Worm (Caenorhabditis elegans) whole organism, L2 larva: ENCODE results near the gene glo-4.

Source experiments
- C34F6.9 ChIP-seq: fragments of 150-350 bp; optimal IDR thresholded peaks from 2 replicates; lab custom pipeline; 2014; ENCODE audit warnings: missing biosample characterization, missing genetic modification characterization
- F13H6.1 ChIP-seq: sonication (generic microtip); optimal IDR thresholded peaks from 2 replicates; lab custom pipeline; 2016; ENCODE audit warnings: missing genetic modification characterization, missing compliant biosample characterization
- R02D3.7 ChIP-seq: fragments of 150-350 bp; optimal IDR thresholded peaks from 2 replicates; lab custom pipeline; 2014; ENCODE audit warnings: missing biosample characterization, missing genetic modification characterization
- Y55F3AM.14 ChIP-seq: fragments of 200-800 bp; sonication (Bioruptor generic); optimal IDR thresholded peaks from 2 replicates; lab custom pipeline; 2018; ENCODE audit warnings: mild to moderate bottlenecking, missing genetic modification characterization, missing compliant biosample characterization
- alr-1 ChIP-seq: fragments of 150-350 bp; optimal IDR thresholded peaks from 2 replicates; lab custom pipeline; 2014; ENCODE audit warnings: missing biosample characterization, missing genetic modification characterization
- aly-2 ChIP-seq: fragments of 150-350 bp; optimal IDR thresholded peaks from 2 replicates; lab custom pipeline; 2014; ENCODE audit warnings: missing biosample characterization, missing genetic modification characterization
- ama-1 ChIP-seq: fragments of 150-350 bp; optimal IDR thresholded peaks from 2 replicates; lab custom pipeline; 2018; ENCODE audit warnings: inconsistent platforms
- blmp-1 ChIP-seq: sonication (generic microtip); optimal IDR thresholded peaks from 2 replicates; lab custom pipeline; 2017; ENCODE audit warnings: missing genetic modification characterization, mild to moderate bottlenecking, missing compliant biosample characterization, antibody characterized with exemption, moderate library complexity; ENCODE audit not compliant: insufficient read depth
- ceh-16 ChIP-seq: fragments of 150-350 bp; optimal IDR thresholded peaks from 2 replicates; lab custom pipeline; 2014; ENCODE audit warnings: missing biosample characterization, missing genetic modification characterization
- ceh-82 ChIP-seq: fragments of 150-350 bp; optimal IDR thresholded peaks from 2 replicates; lab custom pipeline; 2014; ENCODE audit warnings: missing biosample characterization, missing genetic modification characterization
- crh-2 ChIP-seq: sonication (generic microtip); optimal IDR thresholded peaks from 2 replicates; lab custom pipeline; 2017; ENCODE audit warnings: missing biosample characterization, missing genetic modification characterization
- dmd-4 ChIP-seq: sonication (generic microtip); optimal IDR thresholded peaks from 2 replicates; lab custom pipeline; 2017; ENCODE audit warnings: missing biosample characterization, missing genetic modification characterization
- egl-27 ChIP-seq: sonication (generic microtip); optimal IDR thresholded peaks from 3 replicates; lab custom pipeline; 2017; ENCODE audit warnings: missing biosample characterization, missing genetic modification reagents, missing genetic modification characterization
- elt-1 ChIP-seq: fragments of 150-350 bp; optimal IDR thresholded peaks from 2 replicates; lab custom pipeline; 2014; ENCODE audit warnings: missing biosample characterization, missing genetic modification characterization
- fos-1 ChIP-seq: fragments of 150-350 bp; optimal IDR thresholded peaks from 2 replicates; lab custom pipeline; 2014; ENCODE audit warnings: missing biosample characterization, missing genetic modification characterization
- gmeb-1 ChIP-seq: fragments of 150-350 bp; optimal IDR thresholded peaks from 2 replicates; lab custom pipeline; 2014; ENCODE audit warnings: missing biosample characterization, missing genetic modification characterization
- lin-11 ChIP-seq: fragments of 150-350 bp; sonication (generic microtip); optimal IDR thresholded peaks from 2 replicates; lab custom pipeline; 2014; ENCODE audit warnings: missing biosample characterization, missing genetic modification characterization, inconsistent platforms, mixed read lengths
- lin-13 ChIP-seq: fragments of 150-350 bp; optimal IDR thresholded peaks from 2 replicates; lab custom pipeline; 2014; ENCODE audit warnings: missing biosample characterization, missing genetic modification reagents, missing genetic modification characterization
- lsy-2 ChIP-seq, 2 experiments: fragments of 150-350 bp in 1 of 2; sonication (generic microtip) in 1 of 2; optimal IDR thresholded peaks; 2 replicates each; lab custom pipeline; 2014 to 2017; ENCODE audit warnings: missing biosample characterization in 2 of 2, missing genetic modification characterization in 2 of 2
- mab-5 ChIP-seq: fragments of 150-350 bp; optimal IDR thresholded peaks from 2 replicates; lab custom pipeline; 2014; ENCODE audit warnings: missing biosample characterization, missing genetic modification characterization
- mbf-1 ChIP-seq: sonication (generic microtip); optimal IDR thresholded peaks from 2 replicates; lab custom pipeline; 2017; ENCODE audit warnings: missing biosample characterization, missing genetic modification characterization
- nhr-10 ChIP-seq: sonication (generic microtip); optimal IDR thresholded peaks from 2 replicates; lab custom pipeline; 2017; ENCODE audit warnings: missing biosample characterization, missing genetic modification characterization
- nhr-11 ChIP-seq: fragments of 150-350 bp; optimal IDR thresholded peaks from 2 replicates; lab custom pipeline; 2014; ENCODE audit warnings: missing biosample characterization, missing genetic modification characterization
- nhr-12 ChIP-seq: fragments of 150-350 bp; optimal IDR thresholded peaks from 2 replicates; lab custom pipeline; 2014; ENCODE audit warnings: missing biosample characterization, missing genetic modification characterization
- nhr-129 ChIP-seq: fragments of 150-350 bp; optimal IDR thresholded peaks from 2 replicates; lab custom pipeline; 2014; ENCODE audit warnings: missing biosample characterization, missing genetic modification characterization
- nhr-21 ChIP-seq: fragments of 150-350 bp; optimal IDR thresholded peaks from 2 replicates; lab custom pipeline; 2014; ENCODE audit warnings: missing biosample characterization, missing genetic modification characterization
- nhr-25 ChIP-seq: fragments of 150-350 bp; sonication (generic microtip); optimal IDR thresholded peaks from 3 replicates; lab custom pipeline; 2014; ENCODE audit warnings: missing biosample characterization, missing genetic modification characterization
- nhr-6 ChIP-seq: fragments of 150-350 bp; optimal IDR thresholded peaks from 2 replicates; lab custom pipeline; 2014; ENCODE audit warnings: missing biosample characterization, missing genetic modification characterization
- peb-1 ChIP-seq: fragments of 150-350 bp; optimal IDR thresholded peaks from 2 replicates; lab custom pipeline; 2014; ENCODE audit warnings: missing biosample characterization, missing genetic modification characterization
- sem-4 ChIP-seq: fragments of 150-350 bp; optimal IDR thresholded peaks from 2 replicates; lab custom pipeline; 2014; ENCODE audit warnings: missing biosample characterization, missing genetic modification reagents, missing genetic modification characterization
- sma-3 ChIP-seq: sonication (generic microtip); optimal IDR thresholded peaks from 2 replicates; lab custom pipeline; 2016; ENCODE audit warnings: missing genetic modification reagents, missing genetic modification characterization, missing compliant biosample characterization
- sma-9 ChIP-seq, 2 experiments: fragments of 150-350 bp in 1 of 2; sonication (generic microtip) in 1 of 2; optimal IDR thresholded peaks; 2 replicates each; lab custom pipeline; 2014 to 2016; ENCODE audit warnings: missing genetic modification characterization in 2 of 2, mild to moderate bottlenecking in 1 of 2, missing biosample characterization in 1 of 2, missing compliant biosample characterization in 1 of 2, missing genetic modification reagents in 1 of 2, moderate library complexity in 1 of 2
- snpc-4 ChIP-seq: fragments of 150-350 bp; optimal IDR thresholded peaks from 2 replicates; lab custom pipeline; 2014; ENCODE audit warnings: missing biosample characterization, missing genetic modification characterization
- unc-39 ChIP-seq: fragments of 150-350 bp; optimal IDR thresholded peaks from 2 replicates; lab custom pipeline; 2014; ENCODE audit warnings: missing biosample characterization, missing genetic modification characterization
- unc-55 ChIP-seq: fragments of 150-350 bp; sonication (generic microtip); optimal IDR thresholded peaks from 3 replicates; lab custom pipeline; 2014; ENCODE audit warnings: missing biosample characterization, missing genetic modification reagents, missing genetic modification characterization
- unc-62 ChIP-seq: fragments of 150-350 bp; optimal IDR thresholded peaks from 2 replicates; lab custom pipeline; 2014; ENCODE audit warnings: missing biosample characterization, missing genetic modification reagents, missing genetic modification characterization
- zag-1 ChIP-seq: fragments of 150-350 bp; optimal IDR thresholded peaks from 2 replicates; lab custom pipeline; 2014; ENCODE audit warnings: missing biosample characterization, missing genetic modification characterization
- ztf-1 ChIP-seq: fragments of 200-800 bp; sonication (Bioruptor generic); conservative IDR thresholded peaks from 2 replicates; pipeline ENCODE4 v1.3.6; 2022; ENCODE audit warnings: missing genetic modification characterization, missing compliant biosample characterization
- ztf-11 ChIP-seq: sonication (generic microtip); optimal IDR thresholded peaks from 2 replicates; lab custom pipeline; 2017; ENCODE audit warnings: missing biosample characterization, missing genetic modification characterization
- ztf-4 ChIP-seq: fragments of 150-350 bp; optimal IDR thresholded peaks from 2 replicates; lab custom pipeline; 2014; ENCODE audit warnings: missing biosample characterization, missing genetic modification characterization

glo-4 gene

ce11 chrV:9243171-9243996, at the start of gene glo-4:
Gene glo-4 (minus strand): TSS chrV:9243221.
- peak; percentile 81 for TF ChIP-seq nhr-6
- no peak for TF ChIP-seq ceh-16 (tag; lab: Kevin White, UChicago)
- peak; percentile 55 for TF ChIP-seq ama-1 (lab: Kevin White, UChicago)
- TF ChIP-seq snpc-4 (tag; lab: Kevin White, UChicago) = peak; percentile 46
- no peak for TF ChIP-seq peb-1
- peak; percentile 89 for TF ChIP-seq sem-4 (tag; lab: Kevin White, UChicago)
- peak; percentile 81 for TF ChIP-seq lin-13
- TF ChIP-seq gmeb-1 (tag; lab: Kevin White, UChicago) = peak; percentile 77
- peak; percentile 91 for TF ChIP-seq sma-9 (GFP tag; optimal IDR thresholded peaks at IDR 0.05; lab: Kevin White, UChicago)
- TF ChIP-seq sma-9 (tag; optimal IDR thresholded peaks at IDR 0.05; lab: Kevin White, UChicago) = no peak
- TF ChIP-seq crh-2 (tag; lab: Kevin White, UChicago) = peak; percentile 87
- TF ChIP-seq mab-5 (tag; lab: Kevin White, UChicago) = peak; percentile 71
- TF ChIP-seq blmp-1 (tag; lab: Kevin White, UChicago) = no peak
- peak; percentile 70 for TF ChIP-seq fos-1 (tag; lab: Kevin White, UChicago)
- no peak for TF ChIP-seq alr-1 (tag; lab: Kevin White, UChicago)
- peak; percentile 90 for TF ChIP-seq unc-55 (GFP tag; lab: Kevin White, UChicago)
- TF ChIP-seq egl-27 (tag; lab: Kevin White, UChicago) = peak; percentile 52
- TF ChIP-seq mbf-1 (tag; lab: Kevin White, UChicago) = no peak
- TF ChIP-seq nhr-129 = peak; percentile 89
- TF ChIP-seq nhr-21 = peak; percentile 72
- peak; percentile 80 for TF ChIP-seq F13H6.1
- peak; percentile 79 for TF ChIP-seq sma-3 (GFP tag; lab: Kevin White, UChicago)
- TF ChIP-seq lsy-2 (tag; optimal IDR thresholded peaks at IDR 0.05; lab: Kevin White, UChicago) = peak; percentile 72 to 91
- no peak for TF ChIP-seq unc-39 (tag; lab: Kevin White, UChicago)
- TF ChIP-seq C34F6.9 (tag; lab: Kevin White, UChicago) = peak; percentile 91
- peak; percentile 61 for TF ChIP-seq ztf-4 (tag; lab: Kevin White, UChicago)

ce11 chrV:9291919-9292318, 48.9 kb upstream of the glo-4 start, which contains the start of gene ZK682.7:
Gene ZK682.7 (minus strand): TSS chrV:9292165.
- TF ChIP-seq unc-55 (GFP tag; lab: Kevin White, UChicago) (no peak), lsy-2 (tag; optimal IDR thresholded peaks at IDR 0.05; lab: Kevin White, UChicago) (no peak), snpc-4 (tag; lab: Kevin White, UChicago) (no peak), elt-1 (tag; lab: Kevin White, UChicago) (no peak), aly-2 (tag; lab: Kevin White, UChicago) (no peak), sem-4 (tag; lab: Kevin White, UChicago) (no peak), nhr-129 (no peak), gmeb-1 (tag; lab: Kevin White, UChicago) (no peak), nhr-12 (tag; lab: Kevin White, UChicago) (no peak), dmd-4 (tag; lab: Kevin White, UChicago) (no peak), crh-2 (tag; lab: Kevin White, UChicago) (no peak), ceh-82 (no peak), R02D3.7 (tag; lab: Kevin White, UChicago) (no peak), blmp-1 (tag; lab: Kevin White, UChicago) (no peak), unc-39 (tag; lab: Kevin White, UChicago) (no peak), nhr-10 (tag; lab: Kevin White, UChicago) (no peak)

ce11 chrV:9287460-9287859, 44.4 kb upstream of the glo-4 start, which contains the start of gene lron-2:
Gene lron-2 (minus strand): TSS chrV:9287560.
- TF ChIP-seq peb-1 (peak; percentile 17), mbf-1 (tag; lab: Kevin White, UChicago) (no peak)

- TF ChIP-seq egl-27 (tag; lab: Kevin White, UChicago) = no peak
- TF ChIP-seq lin-11 (tag; lab: Kevin White, UChicago) = no peak
- TF ChIP-seq ceh-16 (tag; lab: Kevin White, UChicago) = no peak
- TF ChIP-seq nhr-11 = no peak
- TF ChIP-seq unc-39 (tag; lab: Kevin White, UChicago) = no peak
- TF ChIP-seq ztf-1 = no peak
- TF ChIP-seq nhr-25 (tag; lab: Kevin White, UChicago) = no peak
- no peak for TF ChIP-seq ztf-11 (tag; lab: Kevin White, UChicago)
- TF ChIP-seq ztf-4 (tag; lab: Kevin White, UChicago) = no peak
- no peak for TF ChIP-seq alr-1 (tag; lab: Kevin White, UChicago)
- no peak for TF ChIP-seq sem-4 (tag; lab: Kevin White, UChicago)
- no peak for TF ChIP-seq nhr-129
- TF ChIP-seq zag-1 (tag; lab: Kevin White, UChicago) = no peak
- TF ChIP-seq mbf-1 (tag; lab: Kevin White, UChicago) = no peak
- TF ChIP-seq dmd-4 (tag; lab: Kevin White, UChicago) = no peak
- no peak for TF ChIP-seq lin-13
- TF ChIP-seq unc-62 (GFP tag; lab: Kevin White, UChicago) = no peak
- TF ChIP-seq Y55F3AM.14 (GFP tag; lab: Kevin White, UChicago) = no peak
- TF ChIP-seq lsy-2 (tag; optimal IDR thresholded peaks at IDR 0.05; lab: Kevin White, UChicago) = no peak
These were observed 40.4 kb upstream of the glo-4 start for ce11 chrV:9283452-9283851.
